Worm (Caenorhabditis elegans) whole organism, L1 larva: ENCODE results near the gene sfxn-1.5.

ENCODE experiments used
- C04F5.9 ChIP-seq: sonication (generic microtip); optimal IDR thresholded peaks from 2 replicates; lab custom pipeline; 2016; ENCODE audit warnings: missing genetic modification characterization, missing compliant biosample characterization
- ceh-90 ChIP-seq: sonication (generic microtip); optimal IDR thresholded peaks from 2 replicates; lab custom pipeline; 2016; ENCODE audit warnings: missing genetic modification characterization, missing compliant biosample characterization
- egl-27 ChIP-seq, 2 experiments: fragments of 150-350 bp in 1 of 2; sonication (generic microtip); optimal IDR thresholded peaks; 3 replicates each; lab custom pipeline; 2017 to 2018; ENCODE audit warnings: missing biosample characterization in 2 of 2, missing genetic modification characterization in 2 of 2, missing genetic modification reagents in 2 of 2
- lin-39 ChIP-seq: fragments of 150-350 bp; optimal IDR thresholded peaks from 2 replicates; lab custom pipeline; 2014; ENCODE audit warnings: missing biosample characterization, missing genetic modification reagents, missing genetic modification characterization
- nhr-20 ChIP-seq: sonication (generic microtip); optimal IDR thresholded peaks from 2 replicates; lab custom pipeline; 2016; ENCODE audit warnings: mild to moderate bottlenecking, missing genetic modification characterization, missing compliant biosample characterization
- nhr-237 ChIP-seq: fragments of 150-350 bp; optimal IDR thresholded peaks from 2 replicates; lab custom pipeline; 2014; ENCODE audit warnings: missing biosample characterization, missing genetic modification characterization
- nhr-28 ChIP-seq: fragments of 150-350 bp; optimal IDR thresholded peaks from 2 replicates; lab custom pipeline; 2014; ENCODE audit warnings: missing biosample characterization, missing genetic modification characterization
- nhr-85 ChIP-seq: sonication (generic microtip); peaks from one replicate; lab custom pipeline; 2016; ENCODE audit warnings: missing genetic modification characterization, inconsistent platforms, missing compliant biosample characterization
- pqm-1 ChIP-seq: sonication (generic microtip); optimal IDR thresholded peaks from 3 replicates; lab custom pipeline; 2017; ENCODE audit warnings: missing biosample characterization, missing genetic modification characterization
- skn-1 ChIP-seq: fragments of 150-350 bp; optimal IDR thresholded peaks from 2 replicates; lab custom pipeline; 2014; ENCODE audit warnings: missing biosample characterization, missing genetic modification characterization

- no peak for TF ChIP-seq nhr-237 (tag; lab: Kevin White, UChicago)
- no peak for TF ChIP-seq lin-39 (tag; lab: Kevin White, UChicago)
- TF ChIP-seq nhr-85: peak; percentile 64
- no peak for TF ChIP-seq C04F5.9
- TF ChIP-seq pqm-1 (tag; lab: Kevin White, UChicago): no peak
- TF ChIP-seq nhr-28 (tag; lab: Kevin White, UChicago): no peak
- peak; percentile 66 for TF ChIP-seq skn-1
- peak; percentile 45 for TF ChIP-seq nhr-20
- TF ChIP-seq ceh-90 (tag; lab: Kevin White, UChicago): no peak
- no peak for TF ChIP-seq egl-27 (tag; optimal IDR thresholded peaks at IDR 0.05; lab: Kevin White, UChicago)
These were observed 31.6 kb upstream of the sfxn-1.5 start, which contains the start of gene smcl-1 for ce11 chrX:11693092-11693491.
